Worm (Caenorhabditis elegans) whole organism, L1 larva: Measurements from ENCODE around the gene srb-12.
"Not testable (repeated sequence)": the region's sequence is repeated elsewhere in the genome, so short reads cannot be mapped to it uniquely, and the experiment has no call there.

ENCODE experiments used
- C16A3.4 ChIP-seq: fragments of 150-350 bp; optimal IDR thresholded peaks from 2 replicates; lab custom pipeline; 2014; ENCODE audit warnings: missing biosample characterization, missing genetic modification characterization
- aha-1 ChIP-seq: fragments of 150-350 bp; optimal IDR thresholded peaks from 2 replicates; lab custom pipeline; 2014; ENCODE audit warnings: missing biosample characterization, missing genetic modification characterization
- aly-2 ChIP-seq: fragments of 150-350 bp; optimal IDR thresholded peaks from 2 replicates; lab custom pipeline; 2014; ENCODE audit warnings: missing biosample characterization, missing genetic modification characterization
- ama-1 ChIP-seq: fragments of 150-350 bp; optimal IDR thresholded peaks from 2 replicates; lab custom pipeline; 2014
- blmp-1 ChIP-seq: fragments of 150-350 bp; optimal IDR thresholded peaks from 2 replicates; lab custom pipeline; 2014; ENCODE audit warnings: missing biosample characterization, missing genetic modification characterization
- ceh-63 ChIP-seq: fragments of 200-800 bp; sonication (Bioruptor generic); optimal IDR thresholded peaks from 2 replicates; lab custom pipeline; 2018; ENCODE audit warnings: mild to moderate bottlenecking, missing genetic modification characterization, missing compliant biosample characterization
- ceh-8 ChIP-seq: fragments of 200-800 bp; sonication (Bioruptor generic); optimal IDR thresholded peaks from 2 replicates; lab custom pipeline; 2018; ENCODE audit warnings: mild to moderate bottlenecking, missing genetic modification characterization, moderate library complexity, missing compliant biosample characterization
- ceh-82 ChIP-seq, 3 experiments: fragments of 150-350 bp in 1 of 3; sonication (generic microtip) in 2 of 3; optimal IDR thresholded peaks; 2 replicates each; lab custom pipeline; 2014 to 2017; ENCODE audit warnings: missing biosample characterization in 3 of 3, missing genetic modification characterization in 3 of 3
- ceh-88 ChIP-seq: fragments of 200-800 bp; sonication (Bioruptor generic); IDR thresholded peaks from 2 replicates; pipeline ENCODE4 v1.3.6; 2022; ENCODE audit warnings: missing genetic modification characterization, missing compliant biosample characterization
- dsc-1 ChIP-seq: sonication (generic microtip); optimal IDR thresholded peaks from 2 replicates; lab custom pipeline; 2016; ENCODE audit warnings: mild to moderate bottlenecking, missing genetic modification characterization, missing compliant biosample characterization
- efl-1 ChIP-seq, 4 experiments: fragments of 150-350 bp; optimal IDR thresholded peaks in 3 of 4; peaks in 1 of 4; 1 replicate in 1 of 4; 2 replicates in 3 of 4; lab custom pipeline; 2014; ENCODE audit warnings: missing biosample characterization in 2 of 4, missing genetic modification characterization in 2 of 4, missing genetic modification reagents in 2 of 4
- egl-13 ChIP-seq: sonication (generic microtip); optimal IDR thresholded peaks from 2 replicates; lab custom pipeline; 2016; ENCODE audit warnings: missing genotype, missing genetic modification reagents, missing genetic modification characterization, missing compliant biosample characterization
- egl-27 ChIP-seq, 2 experiments: fragments of 150-350 bp in 1 of 2; sonication (generic microtip); optimal IDR thresholded peaks; 3 replicates each; lab custom pipeline; 2017 to 2018; ENCODE audit warnings: missing biosample characterization in 2 of 2, missing genetic modification characterization in 2 of 2, missing genetic modification reagents in 2 of 2
- elt-3 ChIP-seq, 6 experiments: fragments of 150-350 bp in 1 of 6; sonication (generic microtip); optimal IDR thresholded peaks; 2 replicates each; lab custom pipeline; 2017 to 2018; ENCODE audit warnings: missing biosample characterization in 6 of 6, missing genetic modification characterization in 6 of 6, inconsistent platforms in 1 of 6
- ets-5 ChIP-seq: fragments of 200-800 bp; sonication (Bioruptor generic); IDR thresholded peaks from 2 replicates; pipeline ENCODE4 v1.3.6; 2022; ENCODE audit warnings: missing genetic modification characterization, missing compliant biosample characterization
- fkh-10 ChIP-seq: sonication (generic microtip); optimal IDR thresholded peaks from 2 replicates; lab custom pipeline; 2017; ENCODE audit warnings: missing biosample characterization, missing genetic modification reagents, missing genetic modification characterization
- fkh-4 ChIP-seq: sonication (generic microtip); optimal IDR thresholded peaks from 2 replicates; lab custom pipeline; 2016; ENCODE audit warnings: missing compliant biosample characterization, missing genetic modification characterization, borderline replicate concordance
- fkh-8 ChIP-seq: sonication (generic microtip); optimal IDR thresholded peaks from 2 replicates; lab custom pipeline; 2016; ENCODE audit warnings: mild to moderate bottlenecking, missing genetic modification characterization, missing compliant biosample characterization
- grh-1 ChIP-seq: fragments of 200-800 bp; sonication (Bioruptor generic); IDR thresholded peaks from 2 replicates; pipeline ENCODE4 v1.3.6; 2022; ENCODE audit warnings: missing genetic modification reagents, missing genetic modification characterization, missing compliant biosample characterization
- hlh-17 ChIP-seq: fragments of 200-800 bp; sonication (Bioruptor generic); optimal IDR thresholded peaks from 2 replicates; lab custom pipeline; 2018; ENCODE audit warnings: missing genetic modification characterization, mild to moderate bottlenecking, missing compliant biosample characterization, moderate library complexity, borderline replicate concordance
- hpl-2 ChIP-seq: fragments of 150-350 bp; optimal IDR thresholded peaks from 2 replicates; lab custom pipeline; 2014; ENCODE audit warnings: missing biosample characterization, missing genetic modification reagents, missing genetic modification characterization
- lin-15B ChIP-seq: fragments of 150-350 bp; sonication (generic microtip); optimal IDR thresholded peaks from 3 replicates; lab custom pipeline; 2014; ENCODE audit warnings: missing biosample characterization, missing genetic modification characterization
- lsy-2 ChIP-seq, 2 experiments: fragments of 150-350 bp; optimal IDR thresholded peaks; 2 replicates each; lab custom pipeline; 2014; ENCODE audit warnings: missing biosample characterization in 2 of 2, missing genetic modification characterization in 2 of 2
- mdl-1 ChIP-seq, 2 experiments: fragments of 150-350 bp; optimal IDR thresholded peaks; 2 replicates each; lab custom pipeline; 2014 to 2017; ENCODE audit warnings: missing biosample characterization in 2 of 2, missing genetic modification characterization in 2 of 2, inconsistent platforms in 1 of 2
- mep-1 ChIP-seq: fragments of 150-350 bp; optimal IDR thresholded peaks from 2 replicates; lab custom pipeline; 2014; ENCODE audit warnings: missing biosample characterization, missing genetic modification characterization
- nhr-12 ChIP-seq: sonication (generic microtip); optimal IDR thresholded peaks from 2 replicates; lab custom pipeline; 2017; ENCODE audit warnings: missing biosample characterization, missing genetic modification characterization
- nhr-28 ChIP-seq: fragments of 150-350 bp; optimal IDR thresholded peaks from 2 replicates; lab custom pipeline; 2014; ENCODE audit warnings: missing biosample characterization, missing genetic modification characterization
- nhr-77 ChIP-seq: fragments of 150-350 bp; optimal IDR thresholded peaks from 2 replicates; lab custom pipeline; 2014; ENCODE audit warnings: missing biosample characterization, missing genetic modification characterization
- nhr-84 ChIP-seq: sonication (generic microtip); optimal IDR thresholded peaks from 2 replicates; lab custom pipeline; 2017; ENCODE audit warnings: missing biosample characterization, missing genetic modification characterization
- nhr-90 ChIP-seq: sonication (generic microtip); optimal IDR thresholded peaks from 2 replicates; lab custom pipeline; 2016; ENCODE audit warnings: mild to moderate bottlenecking, missing genetic modification characterization, missing compliant biosample characterization; ENCODE audit not compliant: poor library complexity
- pag-3 ChIP-seq: sonication (generic microtip); optimal IDR thresholded peaks from 2 replicates; lab custom pipeline; 2017; ENCODE audit warnings: missing genetic modification characterization, mild to moderate bottlenecking, missing compliant biosample characterization, antibody characterized with exemption, borderline replicate concordance; ENCODE audit not compliant: insufficient read depth
- pax-3 ChIP-seq: fragments of 200-800 bp; sonication (Bioruptor generic); optimal IDR thresholded peaks from 2 replicates; lab custom pipeline; 2018; ENCODE audit warnings: mild to moderate bottlenecking, missing genetic modification characterization, moderate library complexity, missing compliant biosample characterization
- pqm-1 ChIP-seq: sonication (generic microtip); optimal IDR thresholded peaks from 3 replicates; lab custom pipeline; 2017; ENCODE audit warnings: missing biosample characterization, missing genetic modification characterization
- snpc-4 ChIP-seq: fragments of 150-350 bp; optimal IDR thresholded peaks from 2 replicates; lab custom pipeline; 2014; ENCODE audit warnings: missing biosample characterization, missing genetic modification characterization
- snu-23 ChIP-seq: sonication (generic microtip); optimal IDR thresholded peaks from 2 replicates; lab custom pipeline; 2016; ENCODE audit warnings: missing genetic modification characterization, missing compliant biosample characterization
- sptf-1 ChIP-seq: fragments of 150-350 bp; optimal IDR thresholded peaks from 2 replicates; lab custom pipeline; 2014; ENCODE audit warnings: missing biosample characterization, missing genetic modification characterization
- unc-30 ChIP-seq: sonication (generic microtip); optimal IDR thresholded peaks from 2 replicates; lab custom pipeline; 2017; ENCODE audit warnings: missing biosample characterization, missing genetic modification characterization
- unc-62 ChIP-seq: fragments of 150-350 bp; optimal IDR thresholded peaks from 2 replicates; lab custom pipeline; 2014; ENCODE audit warnings: missing biosample characterization, missing genetic modification reagents, missing genetic modification characterization

The srb-12 gene

ce11 chrII:5120612-5121011 is 33.8 kb downstream of the srb-12 start:
- TF ChIP-seq blmp-1 (tag; lab: Kevin White, UChicago) (no peak), hlh-17 (no peak), egl-13 (tag; lab: Kevin White, UChicago) (no peak), fkh-4 (tag; lab: Kevin White, UChicago) (no peak), mdl-1 (tag; optimal IDR thresholded peaks at IDR 0.05; lab: Kevin White, UChicago) (no peak), lsy-2 (tag; optimal IDR thresholded peaks at IDR 0.05; lab: Kevin White, UChicago) (no peak), nhr-28 (tag; lab: Kevin White, UChicago) (no peak), ceh-63 (no peak), aly-2 (tag; lab: Kevin White, UChicago) (no peak), ceh-88 (GFP tag; lab: Robert Waterston, UW) (no peak), pqm-1 (tag; lab: Kevin White, UChicago) (no peak), mep-1 (no peak), fkh-10 (GFP tag; lab: Kevin White, UChicago) (no peak), dsc-1 (tag; lab: Kevin White, UChicago) (no peak), nhr-77 (no peak), ceh-8 (no peak), hpl-2 (no peak), ets-5 (GFP tag; lab: Robert Waterston, UW) (no peak)

ce11 chrII:5115733-5116132 is 38.7 kb downstream of the srb-12 start, which contains the start of gene srsy-1:
Gene srsy-1, plus strand, starts transcription at chrII:5116033.
- TF ChIP-seq grh-1 (GFP tag; lab: Robert Waterston, UW) (no peak), pax-3 (tag; lab: Kevin White, UChicago) (no peak), fkh-8 (tag; lab: Kevin White, UChicago) (no peak), pag-3 (tag; lab: Kevin White, UChicago) (no peak), unc-30 (tag; lab: Kevin White, UChicago) (no peak), sptf-1 (no peak), mep-1 (no peak), nhr-84 (tag; lab: Kevin White, UChicago) (no peak), ceh-82 (tag; optimal IDR thresholded peaks at IDR 0.05; lab: Kevin White, UChicago) (no peak), ceh-63 (no peak), snu-23 (GFP tag; lab: Kevin White, UChicago) (no peak), ama-1 (lab: Kevin White, UChicago) (no peak), elt-3 (tag; optimal IDR thresholded peaks at IDR 0.05; lab: Kevin White, UChicago) (no peak), nhr-12 (no peak), nhr-90 (tag; lab: Kevin White, UChicago) (no peak), aha-1 (no peak), egl-27 (tag; optimal IDR thresholded peaks at IDR 0.05; lab: Kevin White, UChicago) (no peak), snpc-4 (no peak), blmp-1 (tag; lab: Kevin White, UChicago) (no peak), lin-15B (tag; lab: Kevin White, UChicago) (no peak)

ce11 chrII:5115235-5115634 is 39.2 kb downstream of the srb-12 start, which contains the start of gene msp-74:
Gene msp-74, minus strand, starts transcription at chrII:5115335.
- not testable (repeated sequence) for TF ChIP-seq pqm-1 (tag; lab: Kevin White, UChicago); unc-62 (GFP tag; lab: Kevin White, UChicago); hlh-17

- TF ChIP-seq efl-1 (optimal IDR thresholded peaks at IDR 0.05; lab: Kevin White, UChicago) (no peak), efl-1 (GFP tag; optimal IDR thresholded peaks at IDR 0.05 in 1 of 2; lab: Kevin White, UChicago) (no peak), pqm-1 (tag; lab: Kevin White, UChicago) (no peak), nhr-12 (no peak), C16A3.4 (tag; lab: Kevin White, UChicago) (no peak)
Observed at ce11 chrII:5112082-5112481, 42.4 kb downstream of the srb-12 start, which contains the start of gene F09C12.8. Gene F09C12.8, plus strand, starts transcription at chrII:5112382.
